Worm (Caenorhabditis elegans) whole organism, L1 larva: Measurements from ENCODE around the gene R09E10.13.

Source experiments
- C04F5.9 ChIP-seq: sonication (generic microtip); optimal IDR thresholded peaks from 2 replicates; lab custom pipeline; 2016; ENCODE audit warnings: missing genetic modification characterization, missing compliant biosample characterization
- C16A3.4 ChIP-seq: fragments of 150-350 bp; optimal IDR thresholded peaks from 2 replicates; lab custom pipeline; 2014; ENCODE audit warnings: missing biosample characterization, missing genetic modification characterization
- C34B4.2 ChIP-seq: sonication (generic microtip); optimal IDR thresholded peaks from 2 replicates; lab custom pipeline; 2017; ENCODE audit warnings: mild to moderate bottlenecking, missing genetic modification characterization, missing compliant biosample characterization
- aha-1 ChIP-seq: fragments of 150-350 bp; optimal IDR thresholded peaks from 2 replicates; lab custom pipeline; 2014; ENCODE audit warnings: missing biosample characterization, missing genetic modification characterization
- aly-2 ChIP-seq: fragments of 150-350 bp; optimal IDR thresholded peaks from 2 replicates; lab custom pipeline; 2014; ENCODE audit warnings: missing biosample characterization, missing genetic modification characterization
- blmp-1 ChIP-seq: fragments of 150-350 bp; optimal IDR thresholded peaks from 2 replicates; lab custom pipeline; 2014; ENCODE audit warnings: missing biosample characterization, missing genetic modification characterization
- ceh-63 ChIP-seq: fragments of 200-800 bp; sonication (Bioruptor generic); optimal IDR thresholded peaks from 2 replicates; lab custom pipeline; 2018; ENCODE audit warnings: mild to moderate bottlenecking, missing genetic modification characterization, missing compliant biosample characterization
- ceh-8 ChIP-seq: fragments of 200-800 bp; sonication (Bioruptor generic); optimal IDR thresholded peaks from 2 replicates; lab custom pipeline; 2018; ENCODE audit warnings: mild to moderate bottlenecking, missing genetic modification characterization, moderate library complexity, missing compliant biosample characterization
- ceh-82 ChIP-seq, 3 experiments: fragments of 150-350 bp in 1 of 3; sonication (generic microtip) in 2 of 3; optimal IDR thresholded peaks; 2 replicates each; lab custom pipeline; 2014 to 2017; ENCODE audit warnings: missing biosample characterization in 3 of 3, missing genetic modification characterization in 3 of 3
- ceh-90 ChIP-seq: sonication (generic microtip); optimal IDR thresholded peaks from 2 replicates; lab custom pipeline; 2016; ENCODE audit warnings: missing genetic modification characterization, missing compliant biosample characterization
- dsc-1 ChIP-seq: sonication (generic microtip); optimal IDR thresholded peaks from 2 replicates; lab custom pipeline; 2016; ENCODE audit warnings: mild to moderate bottlenecking, missing genetic modification characterization, missing compliant biosample characterization
- efl-1 ChIP-seq, 4 experiments: fragments of 150-350 bp; optimal IDR thresholded peaks in 3 of 4; peaks in 1 of 4; 1 replicate in 1 of 4; 2 replicates in 3 of 4; lab custom pipeline; 2014; ENCODE audit warnings: missing biosample characterization in 2 of 4, missing genetic modification characterization in 2 of 4, missing genetic modification reagents in 2 of 4
- egl-27 ChIP-seq, 2 experiments: fragments of 150-350 bp in 1 of 2; sonication (generic microtip); optimal IDR thresholded peaks; 3 replicates each; lab custom pipeline; 2017 to 2018; ENCODE audit warnings: missing biosample characterization in 2 of 2, missing genetic modification characterization in 2 of 2, missing genetic modification reagents in 2 of 2
- elt-2 ChIP-seq: sonication (generic microtip); optimal IDR thresholded peaks from 2 replicates; lab custom pipeline; 2016; ENCODE audit warnings: missing genetic modification characterization, mild to moderate bottlenecking, inconsistent platforms, missing compliant biosample characterization, missing genetic modification reagents
- elt-3 ChIP-seq, 6 experiments: fragments of 150-350 bp in 1 of 6; sonication (generic microtip); optimal IDR thresholded peaks; 2 replicates each; lab custom pipeline; 2017 to 2018; ENCODE audit warnings: missing biosample characterization in 6 of 6, missing genetic modification characterization in 6 of 6, inconsistent platforms in 1 of 6
- fkh-4 ChIP-seq: sonication (generic microtip); optimal IDR thresholded peaks from 2 replicates; lab custom pipeline; 2016; ENCODE audit warnings: missing compliant biosample characterization, missing genetic modification characterization, borderline replicate concordance
- fkh-8 ChIP-seq: sonication (generic microtip); optimal IDR thresholded peaks from 2 replicates; lab custom pipeline; 2016; ENCODE audit warnings: mild to moderate bottlenecking, missing genetic modification characterization, missing compliant biosample characterization
- fos-1 ChIP-seq: fragments of 150-350 bp; optimal IDR thresholded peaks from 2 replicates; lab custom pipeline; 2014; ENCODE audit warnings: missing biosample characterization, missing genetic modification characterization
- hlh-4 ChIP-seq: sonication (generic microtip); optimal IDR thresholded peaks from 2 replicates; lab custom pipeline; 2016; ENCODE audit warnings: mild to moderate bottlenecking, missing genetic modification characterization, missing compliant biosample characterization
- irx-1 ChIP-seq: sonication (generic microtip); optimal IDR thresholded peaks from 2 replicates; lab custom pipeline; 2016; ENCODE audit warnings: missing genetic modification characterization, missing compliant biosample characterization
- isw-1 ChIP-seq: fragments of 200-800 bp; sonication (Bioruptor generic); IDR thresholded peaks from 2 replicates; pipeline ENCODE4 v1.3.6; 2022; ENCODE audit warnings: missing genetic modification characterization, missing compliant biosample characterization
- jun-1 ChIP-seq: fragments of 150-350 bp; optimal IDR thresholded peaks from 2 replicates; lab custom pipeline; 2014; ENCODE audit warnings: missing biosample characterization, missing genetic modification reagents, missing genetic modification characterization
- lin-13 ChIP-seq: fragments of 150-350 bp; optimal IDR thresholded peaks from 2 replicates; lab custom pipeline; 2014; ENCODE audit warnings: missing biosample characterization, missing genetic modification reagents, missing genetic modification characterization
- lin-14 ChIP-seq: fragments of 200-800 bp; sonication (Bioruptor generic); optimal IDR thresholded peaks from 2 replicates; lab custom pipeline; 2018; ENCODE audit warnings: mild to moderate bottlenecking, missing genetic modification characterization, moderate library complexity, missing compliant biosample characterization
- lin-35 ChIP-seq, 2 experiments: fragments of 150-350 bp; optimal IDR thresholded peaks; 2 replicates each; lab custom pipeline; 2014; ENCODE audit warnings: missing biosample characterization in 2 of 2, missing genetic modification characterization in 2 of 2, missing genetic modification reagents in 2 of 2
- lin-39 ChIP-seq: fragments of 150-350 bp; optimal IDR thresholded peaks from 2 replicates; lab custom pipeline; 2014; ENCODE audit warnings: missing biosample characterization, missing genetic modification reagents, missing genetic modification characterization
- mdl-1 ChIP-seq, 2 experiments: fragments of 150-350 bp; optimal IDR thresholded peaks; 2 replicates each; lab custom pipeline; 2014 to 2017; ENCODE audit warnings: missing biosample characterization in 2 of 2, missing genetic modification characterization in 2 of 2, inconsistent platforms in 1 of 2
- mef-2 ChIP-seq: fragments of 150-350 bp; optimal IDR thresholded peaks from 2 replicates; lab custom pipeline; 2014; ENCODE audit warnings: missing biosample characterization, missing genetic modification characterization
- mep-1 ChIP-seq: fragments of 150-350 bp; optimal IDR thresholded peaks from 2 replicates; lab custom pipeline; 2014; ENCODE audit warnings: missing biosample characterization, missing genetic modification characterization
- nhr-11 ChIP-seq: fragments of 150-350 bp; optimal IDR thresholded peaks from 2 replicates; lab custom pipeline; 2014; ENCODE audit warnings: missing biosample characterization, missing genetic modification characterization
- nhr-12 ChIP-seq: sonication (generic microtip); optimal IDR thresholded peaks from 2 replicates; lab custom pipeline; 2017; ENCODE audit warnings: missing biosample characterization, missing genetic modification characterization
- nhr-20 ChIP-seq: sonication (generic microtip); optimal IDR thresholded peaks from 2 replicates; lab custom pipeline; 2016; ENCODE audit warnings: mild to moderate bottlenecking, missing genetic modification characterization, missing compliant biosample characterization
- nhr-237 ChIP-seq: fragments of 150-350 bp; optimal IDR thresholded peaks from 2 replicates; lab custom pipeline; 2014; ENCODE audit warnings: missing biosample characterization, missing genetic modification characterization
- nhr-28 ChIP-seq: fragments of 150-350 bp; optimal IDR thresholded peaks from 2 replicates; lab custom pipeline; 2014; ENCODE audit warnings: missing biosample characterization, missing genetic modification characterization
- nhr-77 ChIP-seq: fragments of 150-350 bp; optimal IDR thresholded peaks from 2 replicates; lab custom pipeline; 2014; ENCODE audit warnings: missing biosample characterization, missing genetic modification characterization
- nhr-84 ChIP-seq: sonication (generic microtip); optimal IDR thresholded peaks from 2 replicates; lab custom pipeline; 2017; ENCODE audit warnings: missing biosample characterization, missing genetic modification characterization
- nhr-85 ChIP-seq: sonication (generic microtip); peaks from one replicate; lab custom pipeline; 2016; ENCODE audit warnings: missing genetic modification characterization, inconsistent platforms, missing compliant biosample characterization
- pag-3 ChIP-seq: sonication (generic microtip); optimal IDR thresholded peaks from 2 replicates; lab custom pipeline; 2017; ENCODE audit warnings: missing genetic modification characterization, mild to moderate bottlenecking, missing compliant biosample characterization, antibody characterized with exemption, borderline replicate concordance; ENCODE audit not compliant: insufficient read depth
- pax-3 ChIP-seq: fragments of 200-800 bp; sonication (Bioruptor generic); optimal IDR thresholded peaks from 2 replicates; lab custom pipeline; 2018; ENCODE audit warnings: mild to moderate bottlenecking, missing genetic modification characterization, moderate library complexity, missing compliant biosample characterization
- skn-1 ChIP-seq: fragments of 150-350 bp; optimal IDR thresholded peaks from 2 replicates; lab custom pipeline; 2014; ENCODE audit warnings: missing biosample characterization, missing genetic modification characterization
- snpc-4 ChIP-seq: fragments of 150-350 bp; optimal IDR thresholded peaks from 2 replicates; lab custom pipeline; 2014; ENCODE audit warnings: missing biosample characterization, missing genetic modification characterization
- sptf-1 ChIP-seq: fragments of 150-350 bp; optimal IDR thresholded peaks from 2 replicates; lab custom pipeline; 2014; ENCODE audit warnings: missing biosample characterization, missing genetic modification characterization
- sup-37 ChIP-seq: fragments of 200-800 bp; sonication (Bioruptor generic); optimal IDR thresholded peaks from 2 replicates; lab custom pipeline; 2018; ENCODE audit warnings: mild to moderate bottlenecking, missing genetic modification characterization, missing compliant biosample characterization
- tbx-2 ChIP-seq: sonication (generic microtip); optimal IDR thresholded peaks from 2 replicates; lab custom pipeline; 2016; ENCODE audit warnings: missing genetic modification characterization, missing compliant biosample characterization
- unc-30 ChIP-seq: sonication (generic microtip); optimal IDR thresholded peaks from 2 replicates; lab custom pipeline; 2017; ENCODE audit warnings: missing biosample characterization, missing genetic modification characterization
- vab-15 ChIP-seq: sonication (generic microtip); optimal IDR thresholded peaks from 2 replicates; lab custom pipeline; 2017; ENCODE audit warnings: missing genotype, mild to moderate bottlenecking, missing genetic modification characterization, missing compliant biosample characterization
- xbp-1 ChIP-seq: sonication (generic microtip); optimal IDR thresholded peaks from 2 replicates; lab custom pipeline; 2016; ENCODE audit warnings: missing genetic modification characterization, missing compliant biosample characterization
- ztf-11 ChIP-seq, 2 experiments: sonication (generic microtip); optimal IDR thresholded peaks; 2 replicates each; lab custom pipeline; 2016 to 2017; ENCODE audit warnings: missing genetic modification characterization in 2 of 2, missing biosample characterization in 1 of 2, missing compliant biosample characterization in 1 of 2

The R09E10.13 gene

ce11 chrIV:10337286-10337685 is 42.3 kb upstream of the R09E10.13 start (continued):
- TF ChIP-seq nhr-28 (tag; lab: Kevin White, UChicago) = no peak
- TF ChIP-seq elt-3 (tag; optimal IDR thresholded peaks at IDR 0.05; lab: Kevin White, UChicago) = no peak

- peak; percentile 32 for TF ChIP-seq fkh-8 (tag; lab: Kevin White, UChicago)
- peak; percentile 29 for TF ChIP-seq nhr-77 (tag; lab: Kevin White, UChicago)
- TF ChIP-seq nhr-11 (tag; lab: Kevin White, UChicago) = no peak
- no peak for TF ChIP-seq vab-15 (tag; lab: Kevin White, UChicago)
- no peak for TF ChIP-seq efl-1 (optimal IDR thresholded peaks at IDR 0.05; lab: Kevin White, UChicago)
- TF ChIP-seq efl-1 (GFP tag; optimal IDR thresholded peaks at IDR 0.05 in 1 of 2; lab: Kevin White, UChicago) = peak in 1 of 2 experiments; percentile 22
- peak; percentile 71 for TF ChIP-seq elt-2 (tag; lab: Kevin White, UChicago)
- TF ChIP-seq lin-14 (GFP tag; lab: Kevin White, UChicago) = peak; percentile 45
- no peak for TF ChIP-seq irx-1 (tag; lab: Kevin White, UChicago)
- peak in 1 of 2 experiments; percentile 26 for TF ChIP-seq lin-35 (GFP tag; optimal IDR thresholded peaks at IDR 0.05; lab: Kevin White, UChicago)
- peak in 1 of 2 experiments; percentile 17 for TF ChIP-seq mdl-1 (tag; optimal IDR thresholded peaks at IDR 0.05; lab: Kevin White, UChicago)
Measured at ce11 chrIV:10331882-10332281, 36.9 kb upstream of the R09E10.13 start.

- TF ChIP-seq lin-39 (no peak), ceh-63 (GFP tag; lab: Kevin White, UChicago) (no peak), nhr-20 (tag; lab: Kevin White, UChicago) (peak; percentile 33), isw-1 (GFP tag; lab: Robert Waterston, UW) (no peak), nhr-11 (tag; lab: Kevin White, UChicago) (no peak), skn-1 (tag; lab: Kevin White, UChicago) (peak; percentile 6), egl-27 (tag; optimal IDR thresholded peaks at IDR 0.05; lab: Kevin White, UChicago) (no peak), jun-1 (tag; lab: Kevin White, UChicago) (no peak), mep-1 (tag; lab: Kevin White, UChicago) (no peak), tbx-2 (tag; lab: Kevin White, UChicago) (no peak), elt-3 (tag; optimal IDR thresholded peaks at IDR 0.05; lab: Kevin White, UChicago) (peak; percentile 62 to 89 (median 72)), ceh-8 (no peak), nhr-85 (tag; lab: Kevin White, UChicago) (peak; percentile 26), ceh-82 (tag; optimal IDR thresholded peaks at IDR 0.05; lab: Kevin White, UChicago) (peak in 1 of 3 experiments; percentile 25), aha-1 (no peak), dsc-1 (peak; percentile 12), nhr-84 (no peak), mdl-1 (tag; optimal IDR thresholded peaks at IDR 0.05; lab: Kevin White, UChicago) (no peak), blmp-1 (tag; lab: Kevin White, UChicago) (peak; percentile 71), irx-1 (tag; lab: Kevin White, UChicago) (no peak), ztf-11 (tag; optimal IDR thresholded peaks at IDR 0.05; lab: Kevin White, UChicago) (no peak), C04F5.9 (tag; lab: Kevin White, UChicago) (no peak), xbp-1 (tag; lab: Kevin White, UChicago) (no peak), pax-3 (peak; percentile 11), elt-2 (tag; lab: Kevin White, UChicago) (peak; percentile 58), C34B4.2 (tag; lab: Kevin White, UChicago) (no peak), hlh-4 (tag; lab: Kevin White, UChicago) (no peak), fos-1 (tag; lab: Kevin White, UChicago) (no peak), sup-37 (no peak), aly-2 (no peak), fkh-4 (tag; lab: Kevin White, UChicago) (no peak), sptf-1 (tag; lab: Kevin White, UChicago) (no peak), C16A3.4 (tag; lab: Kevin White, UChicago) (no peak), mef-2 (tag; lab: Kevin White, UChicago) (no peak), lin-13 (GFP tag; lab: Kevin White, UChicago) (no peak), snpc-4 (tag; lab: Kevin White, UChicago) (no peak), nhr-12 (tag; lab: Kevin White, UChicago) (no peak), pag-3 (tag; lab: Kevin White, UChicago) (no peak), nhr-237 (tag; lab: Kevin White, UChicago) (no peak), vab-15 (tag; lab: Kevin White, UChicago) (no peak), ceh-90 (tag; lab: Kevin White, UChicago) (no peak), unc-30 (tag; lab: Kevin White, UChicago) (no peak)
Measured at ce11 chrIV:10330962-10331361, 36.0 kb upstream of the R09E10.13 start.
